Fruit fly (Drosophila melanogaster): ENCODE measurements around the gene GATAd.

Gene GATAd

DNA sequence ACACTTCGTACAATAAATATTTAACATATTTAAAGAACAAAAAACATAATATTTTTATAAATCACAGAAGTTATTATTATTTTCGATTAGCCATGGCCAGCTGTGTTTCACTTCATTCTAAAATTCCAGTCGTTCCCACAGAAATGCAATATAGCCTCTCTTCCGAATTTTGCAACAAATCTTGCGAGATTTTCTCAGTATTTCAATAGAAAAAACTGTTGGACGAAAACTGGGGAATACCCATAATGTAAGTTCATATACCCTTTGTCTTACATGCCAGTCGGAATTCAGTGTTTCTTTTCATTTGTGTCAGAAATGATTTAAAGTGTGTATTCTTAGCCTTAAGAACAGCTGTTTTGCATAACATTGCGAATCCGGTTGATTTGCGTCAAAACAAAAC lies 23.0 kb downstream of the GATAd start, which contains the start of the genes CtsL4 and ClpP (continued):
- TF ChIP-seq cg (GFP tag; optimal IDR thresholded peaks at IDR 0.05) = no peak
- no peak for TF ChIP-seq CG7839 (tag; optimal IDR thresholded peaks at IDR 0.05)
- TF ChIP-seq row (GFP tag; IDR thresholded peaks at IDR 0.05) = peak; percentile 86
- no peak for TF ChIP-seq nau (GFP tag; optimal IDR thresholded peaks at IDR 0.05)
- no peak for TF ChIP-seq org-1 (GFP tag; optimal IDR thresholded peaks at IDR 0.05)
- TF ChIP-seq NC2β (GFP tag; optimal IDR thresholded peaks at IDR 0.05) = no peak
- no peak for TF ChIP-seq CG6654 (GFP tag; optimal IDR thresholded peaks at IDR 0.05)
- TF ChIP-seq klu (GFP tag; IDR thresholded peaks at IDR 0.05) = no peak
- no peak for TF ChIP-seq zen2 (GFP tag; IDR thresholded peaks at IDR 0.05; ENCODE audit: partially characterized antibody)
- TF ChIP-seq E2f2 (GFP tag; IDR thresholded peaks at IDR 0.05) = no peak
- no peak for TF ChIP-seq crol (GFP tag; IDR thresholded peaks at IDR 0.05)
- no peak for TF ChIP-seq Tbp (GFP tag; optimal IDR thresholded peaks at IDR 0.05)
- no peak for TF ChIP-seq Hr78 (GFP tag; optimal IDR thresholded peaks at IDR 0.05)
- no peak for TF ChIP-seq Jarid2 (GFP tag; optimal IDR thresholded peaks at IDR 0.05)
- TF ChIP-seq CG7987 (GFP tag; optimal IDR thresholded peaks at IDR 0.05) = no peak
- no peak for TF ChIP-seq en (GFP tag; optimal IDR thresholded peaks at IDR 0.05)
- TF ChIP-seq HLHmδ (GFP tag; optimal IDR thresholded peaks at IDR 0.05) = no peak
- peak; percentile 28 for TF ChIP-seq CG10979 (tag; optimal IDR thresholded peaks at IDR 0.05)
- no peak for TF ChIP-seq tup (GFP tag; optimal IDR thresholded peaks at IDR 0.05)
- no peak for TF ChIP-seq CG12104 (GFP tag; optimal IDR thresholded peaks at IDR 0.05)
- no peak for TF ChIP-seq ac (GFP tag; optimal IDR thresholded peaks at IDR 0.05)
- no peak for TF ChIP-seq CG10462 (GFP tag; optimal IDR thresholded peaks at IDR 0.05)
- no peak for TF ChIP-seq CG3065 (GFP tag; optimal IDR thresholded peaks at IDR 0.05)
- TF ChIP-seq Asciz (GFP tag; optimal IDR thresholded peaks at IDR 0.05) = no peak
- TF ChIP-seq CG7271 (tag; optimal IDR thresholded peaks at IDR 0.05) = peak; percentile 8
- peak; percentile 75 for TF ChIP-seq CoRest (tag; optimal IDR thresholded peaks at IDR 0.05)
- no peak for TF ChIP-seq sr (GFP tag; IDR thresholded peaks at IDR 0.05)
- TF ChIP-seq wdn (GFP tag; IDR thresholded peaks at IDR 0.05) = no peak
- peak; percentile 15 for TF ChIP-seq Fer1 (GFP tag; optimal IDR thresholded peaks at IDR 0.05)
- peak; percentile 34 for TF ChIP-seq CG9817 (tag; optimal IDR thresholded peaks at IDR 0.05)
- no peak for TF ChIP-seq tap (tag; optimal IDR thresholded peaks at IDR 0.05)
- TF ChIP-seq CG16779 (GFP tag; IDR thresholded peaks at IDR 0.05) = no peak
- TF ChIP-seq caup (GFP tag; optimal IDR thresholded peaks at IDR 0.05; ENCODE audit: severe bottlenecking) = no peak
- peak; percentile 20 for TF ChIP-seq CG8944 (GFP tag; optimal IDR thresholded peaks at IDR 0.05)
- TF ChIP-seq CrebB (tag; optimal IDR thresholded peaks at IDR 0.05) = no peak
- TF ChIP-seq CG15011 (GFP tag; optimal IDR thresholded peaks at IDR 0.05) = no peak
- TF ChIP-seq dysf (GFP tag; IDR thresholded peaks at IDR 0.05) = peak; percentile 50; the same call in 2 of the 3 replicates
- no peak for TF ChIP-seq CG17186 (GFP tag; optimal IDR thresholded peaks at IDR 0.05)
- TF ChIP-seq GATAe (GFP tag; conservative IDR thresholded peaks at IDR 0.05) = no peak
- no peak for TF ChIP-seq CG7372 (GFP tag; IDR thresholded peaks at IDR 0.05)
- TF ChIP-seq CG13894 (tag; optimal IDR thresholded peaks at IDR 0.05) = no peak
- peak; percentile 55; the same call in 1 of the 3 replicates for TF ChIP-seq CG2199 (GFP tag; IDR thresholded peaks at IDR 0.05)
- no peak for TF ChIP-seq Hmx (GFP tag; optimal IDR thresholded peaks at IDR 0.05)
- TF ChIP-seq CG10431 (GFP tag; optimal IDR thresholded peaks at IDR 0.05) = peak; percentile 87
- TF ChIP-seq jigr1 (GFP tag; IDR thresholded peaks at IDR 0.05) = no peak
- no peak for TF ChIP-seq tio (GFP tag; optimal IDR thresholded peaks at IDR 0.05)
- no peak for TF ChIP-seq CG13123 (GFP tag; optimal IDR thresholded peaks at IDR 0.05)
- TF ChIP-seq pb (GFP tag; optimal IDR thresholded peaks at IDR 0.05) = no peak
- peak; percentile 42 for TF ChIP-seq fd3F (GFP tag; optimal IDR thresholded peaks at IDR 0.05)
- no peak for TF ChIP-seq trh (GFP tag; optimal IDR thresholded peaks at IDR 0.05)
- no peak for TF ChIP-seq salm (tag; optimal IDR thresholded peaks at IDR 0.05)

Data from whole organism, embryonic.